Fruit fly (Drosophila melanogaster): ENCODE results near the gene CG7168.

Gene CG7168

dm6 chr3R:18188702-18189125, 37.2 kb downstream of the CG7168 start, which contains the start of the genes CG12321 and MED17 (continued):
- TF ChIP-seq CG17186 (GFP tag; optimal IDR thresholded peaks at IDR 0.05) = peak; percentile 60
- no peak for TF ChIP-seq slp2 (GFP tag; optimal IDR thresholded peaks at IDR 0.05)
- no peak for TF ChIP-seq MESR4 (GFP tag; optimal IDR thresholded peaks at IDR 0.05)
- TF ChIP-seq Bgb (GFP tag; IDR thresholded peaks at IDR 0.05; ENCODE audit: partially characterized antibody) = no peak
- TF ChIP-seq CG34224 (GFP tag; IDR thresholded peaks at IDR 0.05; ENCODE audit: partially characterized antibody) = no peak
- no peak for TF ChIP-seq pfk (GFP tag; optimal IDR thresholded peaks at IDR 0.05)
- peak; percentile 76 for TF ChIP-seq CG10462 (GFP tag; optimal IDR thresholded peaks at IDR 0.05)
- peak; percentile 85 for TF ChIP-seq CG30431 (GFP tag; optimal IDR thresholded peaks at IDR 0.05)
- TF ChIP-seq D19B (GFP tag; optimal IDR thresholded peaks at IDR 0.05) = peak; percentile 78
- TF ChIP-seq CG16779 (GFP tag; IDR thresholded peaks at IDR 0.05) = peak; percentile 82
- TF ChIP-seq pho (GFP tag; optimal IDR thresholded peaks at IDR 0.05) = peak; percentile 67
- peak; percentile 27 for TF ChIP-seq CG3995 (GFP tag; optimal IDR thresholded peaks at IDR 0.05)
- TF ChIP-seq CG4820 (GFP tag; optimal IDR thresholded peaks at IDR 0.05) = peak; percentile 89
- no peak for TF ChIP-seq CG2199 (GFP tag; IDR thresholded peaks at IDR 0.05)
- peak; percentile 57 for TF ChIP-seq CG2202 (tag; optimal IDR thresholded peaks at IDR 0.05)
- peak; percentile 31; the same call in 1 of the 2 replicates for TF ChIP-seq unc-4 (GFP tag; IDR thresholded peaks at IDR 0.05; ENCODE audit: partially characterized antibody)
- peak; percentile 90 for TF ChIP-seq CG12155 (GFP tag; optimal IDR thresholded peaks at IDR 0.05)
- peak; percentile 43 for TF ChIP-seq CG17912 (GFP tag; optimal IDR thresholded peaks at IDR 0.05)
- no peak for TF ChIP-seq sima (GFP tag; optimal IDR thresholded peaks at IDR 0.05)
- no peak for TF ChIP-seq eyg (GFP tag; optimal IDR thresholded peaks at IDR 0.05)
- no peak for TF ChIP-seq ham (GFP tag; IDR thresholded peaks at IDR 0.05)
- no peak for TF ChIP-seq hb (GFP tag; IDR thresholded peaks at IDR 0.05; ENCODE audit: partially characterized antibody)
- peak; percentile 60 for TF ChIP-seq CG8281 (tag; optimal IDR thresholded peaks at IDR 0.05)
- TF ChIP-seq CG1529 (GFP tag; optimal IDR thresholded peaks at IDR 0.05) = peak; percentile 68
- peak; percentile 62 for TF ChIP-seq CG1647 (GFP tag; optimal IDR thresholded peaks at IDR 0.05)
- peak; percentile 95 for TF ChIP-seq CG12391 (tag; optimal IDR thresholded peaks at IDR 0.05)
- TF ChIP-seq GATAe (GFP tag; conservative IDR thresholded peaks at IDR 0.05) = peak; percentile 62; the same call in 1 of the 2 replicates
- TF ChIP-seq CG12236 (GFP tag; optimal IDR thresholded peaks at IDR 0.05) = no peak
- peak; percentile 83 for TF ChIP-seq cas (GFP tag; IDR thresholded peaks at IDR 0.05)
- TF ChIP-seq Mad (GFP tag; optimal IDR thresholded peaks at IDR 0.05) = peak; percentile 57
- peak; percentile 55 to 57 for TF ChIP-seq Pdp1 (GFP tag; optimal IDR thresholded peaks at IDR 0.05)
- TF ChIP-seq eve (GFP tag; optimal IDR thresholded peaks at IDR 0.05) = no peak
- peak; percentile 88 for TF ChIP-seq row (GFP tag; IDR thresholded peaks at IDR 0.05)
- TF ChIP-seq CG4404 (GFP tag; IDR thresholded peaks at IDR 0.05) = peak; percentile 86
- TF ChIP-seq CG6654 (GFP tag; optimal IDR thresholded peaks at IDR 0.05) = peak; percentile 69
- TF ChIP-seq jing (GFP tag; optimal IDR thresholded peaks at IDR 0.05) = peak; percentile 69
- peak; percentile 90 for TF ChIP-seq lab (GFP tag; optimal IDR thresholded peaks at IDR 0.05)
- peak; percentile 84 for TF ChIP-seq CG18476 (GFP tag; optimal IDR thresholded peaks at IDR 0.05)
- TF ChIP-seq Sox102F (GFP tag; optimal IDR thresholded peaks at IDR 0.05) = peak; percentile 91
- 0 out of 2 replicates have a peak, but pooled peaks have one; percentile 57 for TF ChIP-seq Doc2 (GFP tag; IDR thresholded peaks at IDR 0.05)
- peak; percentile 54; the same call in 1 of the 2 replicates for TF ChIP-seq dimm (GFP tag; IDR thresholded peaks at IDR 0.05)
- TF ChIP-seq pita (GFP tag; optimal IDR thresholded peaks at IDR 0.05) = no peak
- TF ChIP-seq BEAF-32 (GFP tag; optimal IDR thresholded peaks at IDR 0.05) = peak; percentile 64
- TF ChIP-seq cad (GFP tag; optimal IDR thresholded peaks at IDR 0.05) = no peak
- TF ChIP-seq CG17568 (GFP tag; optimal IDR thresholded peaks at IDR 0.05) = no peak
- peak; percentile 68 for TF ChIP-seq CG12299 (tag; optimal IDR thresholded peaks at IDR 0.05)
- no peak for TF ChIP-seq amos (GFP tag; IDR thresholded peaks at IDR 0.05; ENCODE audit: partially characterized antibody)
- TF ChIP-seq CG15073 (GFP tag; optimal IDR thresholded peaks at IDR 0.05) = peak; percentile 53
- TF ChIP-seq tx (GFP tag; optimal IDR thresholded peaks at IDR 0.05) = peak; percentile 61
- peak; percentile 74 for TF ChIP-seq peb (GFP tag; IDR thresholded peaks at IDR 0.05)

Data from whole organism, embryonic.